Worm (Caenorhabditis elegans) whole organism, L1 larva: ENCODE data around the gene hpo-8.

Source experiments
- C34B4.2 ChIP-seq: sonication (generic microtip); optimal IDR thresholded peaks from 2 replicates; lab custom pipeline; 2017; ENCODE audit warnings: mild to moderate bottlenecking, missing genetic modification characterization, missing compliant biosample characterization
- aly-2 ChIP-seq: fragments of 150-350 bp; optimal IDR thresholded peaks from 2 replicates; lab custom pipeline; 2014; ENCODE audit warnings: missing biosample characterization, missing genetic modification characterization
- ama-1 ChIP-seq: fragments of 150-350 bp; optimal IDR thresholded peaks from 2 replicates; lab custom pipeline; 2014
- ceh-63 ChIP-seq: fragments of 200-800 bp; sonication (Bioruptor generic); optimal IDR thresholded peaks from 2 replicates; lab custom pipeline; 2018; ENCODE audit warnings: mild to moderate bottlenecking, missing genetic modification characterization, missing compliant biosample characterization
- ceh-8 ChIP-seq: fragments of 200-800 bp; sonication (Bioruptor generic); optimal IDR thresholded peaks from 2 replicates; lab custom pipeline; 2018; ENCODE audit warnings: mild to moderate bottlenecking, missing genetic modification characterization, moderate library complexity, missing compliant biosample characterization
- ceh-82 ChIP-seq, 3 experiments: fragments of 150-350 bp in 1 of 3; sonication (generic microtip) in 2 of 3; optimal IDR thresholded peaks; 2 replicates each; lab custom pipeline; 2014 to 2017; ENCODE audit warnings: missing biosample characterization in 3 of 3, missing genetic modification characterization in 3 of 3
- ces-1 ChIP-seq: fragments of 150-350 bp; optimal IDR thresholded peaks from 2 replicates; lab custom pipeline; 2014; ENCODE audit warnings: missing biosample characterization, missing genetic modification reagents, missing genetic modification characterization
- dpl-1 ChIP-seq, 3 experiments: fragments of 150-350 bp in 2 of 3; sonication (generic microtip) in 1 of 3; optimal IDR thresholded peaks; 2 replicates each; lab custom pipeline; 2014 to 2017; ENCODE audit warnings: missing biosample characterization in 3 of 3, missing genetic modification characterization in 3 of 3, missing genetic modification reagents in 3 of 3
- dsc-1 ChIP-seq: sonication (generic microtip); optimal IDR thresholded peaks from 2 replicates; lab custom pipeline; 2016; ENCODE audit warnings: mild to moderate bottlenecking, missing genetic modification characterization, missing compliant biosample characterization
- efl-1 ChIP-seq, 4 experiments: fragments of 150-350 bp; optimal IDR thresholded peaks in 3 of 4; peaks in 1 of 4; 1 replicate in 1 of 4; 2 replicates in 3 of 4; lab custom pipeline; 2014; ENCODE audit warnings: missing biosample characterization in 2 of 4, missing genetic modification characterization in 2 of 4, missing genetic modification reagents in 2 of 4
- egl-13 ChIP-seq: sonication (generic microtip); optimal IDR thresholded peaks from 2 replicates; lab custom pipeline; 2016; ENCODE audit warnings: missing genotype, missing genetic modification reagents, missing genetic modification characterization, missing compliant biosample characterization
- egl-27 ChIP-seq, 2 experiments: fragments of 150-350 bp in 1 of 2; sonication (generic microtip); optimal IDR thresholded peaks; 3 replicates each; lab custom pipeline; 2017 to 2018; ENCODE audit warnings: missing biosample characterization in 2 of 2, missing genetic modification characterization in 2 of 2, missing genetic modification reagents in 2 of 2
- fkh-10 ChIP-seq: sonication (generic microtip); optimal IDR thresholded peaks from 2 replicates; lab custom pipeline; 2017; ENCODE audit warnings: missing biosample characterization, missing genetic modification reagents, missing genetic modification characterization
- fkh-8 ChIP-seq: sonication (generic microtip); optimal IDR thresholded peaks from 2 replicates; lab custom pipeline; 2016; ENCODE audit warnings: mild to moderate bottlenecking, missing genetic modification characterization, missing compliant biosample characterization
- jun-1 ChIP-seq: fragments of 150-350 bp; optimal IDR thresholded peaks from 2 replicates; lab custom pipeline; 2014; ENCODE audit warnings: missing biosample characterization, missing genetic modification reagents, missing genetic modification characterization
- lin-13 ChIP-seq: fragments of 150-350 bp; optimal IDR thresholded peaks from 2 replicates; lab custom pipeline; 2014; ENCODE audit warnings: missing biosample characterization, missing genetic modification reagents, missing genetic modification characterization
- lin-14 ChIP-seq: fragments of 200-800 bp; sonication (Bioruptor generic); optimal IDR thresholded peaks from 2 replicates; lab custom pipeline; 2018; ENCODE audit warnings: mild to moderate bottlenecking, missing genetic modification characterization, moderate library complexity, missing compliant biosample characterization
- lin-35 ChIP-seq, 2 experiments: fragments of 150-350 bp; optimal IDR thresholded peaks; 2 replicates each; lab custom pipeline; 2014; ENCODE audit warnings: missing biosample characterization in 2 of 2, missing genetic modification characterization in 2 of 2, missing genetic modification reagents in 2 of 2
- lir-3 ChIP-seq: sonication (generic microtip); optimal IDR thresholded peaks from 2 replicates; lab custom pipeline; 2016; ENCODE audit warnings: mild to moderate bottlenecking, missing genetic modification characterization, moderate library complexity, missing compliant biosample characterization; ENCODE audit not compliant: poor library complexity
- lsy-2 ChIP-seq, 2 experiments: fragments of 150-350 bp; optimal IDR thresholded peaks; 2 replicates each; lab custom pipeline; 2014; ENCODE audit warnings: missing biosample characterization in 2 of 2, missing genetic modification characterization in 2 of 2
- mab-9 ChIP-seq: fragments of 200-800 bp; sonication (Bioruptor generic); IDR thresholded peaks from 2 replicates; pipeline ENCODE4 v1.3.6; 2022; ENCODE audit warnings: missing genetic modification reagents, missing genetic modification characterization, missing compliant biosample characterization
- mef-2 ChIP-seq: fragments of 150-350 bp; optimal IDR thresholded peaks from 2 replicates; lab custom pipeline; 2014; ENCODE audit warnings: missing biosample characterization, missing genetic modification characterization
- nhr-19 ChIP-seq: fragments of 200-800 bp; sonication (Bioruptor generic); conservative IDR thresholded peaks from 2 replicates; pipeline ENCODE4 v1.3.6; 2022; ENCODE audit warnings: missing genetic modification characterization, missing compliant biosample characterization
- nhr-20 ChIP-seq: sonication (generic microtip); optimal IDR thresholded peaks from 2 replicates; lab custom pipeline; 2016; ENCODE audit warnings: mild to moderate bottlenecking, missing genetic modification characterization, missing compliant biosample characterization
- nhr-47 ChIP-seq: sonication (generic microtip); optimal IDR thresholded peaks from 2 replicates; lab custom pipeline; 2016; ENCODE audit warnings: mild to moderate bottlenecking, missing genetic modification characterization, moderate library complexity, missing compliant biosample characterization
- nhr-71 ChIP-seq: sonication (generic microtip); optimal IDR thresholded peaks from 2 replicates; lab custom pipeline; 2016; ENCODE audit warnings: mild to moderate bottlenecking, missing genetic modification characterization, moderate library complexity, missing compliant biosample characterization
- nhr-77 ChIP-seq: fragments of 150-350 bp; optimal IDR thresholded peaks from 2 replicates; lab custom pipeline; 2014; ENCODE audit warnings: missing biosample characterization, missing genetic modification characterization
- nhr-85 ChIP-seq: sonication (generic microtip); peaks from one replicate; lab custom pipeline; 2016; ENCODE audit warnings: missing genetic modification characterization, inconsistent platforms, missing compliant biosample characterization
- nhr-90 ChIP-seq: sonication (generic microtip); optimal IDR thresholded peaks from 2 replicates; lab custom pipeline; 2016; ENCODE audit warnings: mild to moderate bottlenecking, missing genetic modification characterization, missing compliant biosample characterization; ENCODE audit not compliant: poor library complexity
- pag-3 ChIP-seq: sonication (generic microtip); optimal IDR thresholded peaks from 2 replicates; lab custom pipeline; 2017; ENCODE audit warnings: missing genetic modification characterization, mild to moderate bottlenecking, missing compliant biosample characterization, antibody characterized with exemption, borderline replicate concordance; ENCODE audit not compliant: insufficient read depth
- pqm-1 ChIP-seq: sonication (generic microtip); optimal IDR thresholded peaks from 3 replicates; lab custom pipeline; 2017; ENCODE audit warnings: missing biosample characterization, missing genetic modification characterization
- rnt-1 ChIP-seq: sonication (generic microtip); optimal IDR thresholded peaks from 2 replicates; lab custom pipeline; 2016; ENCODE audit warnings: mild to moderate bottlenecking, missing genetic modification characterization, moderate library complexity, missing compliant biosample characterization
- snpc-4 ChIP-seq: fragments of 150-350 bp; optimal IDR thresholded peaks from 2 replicates; lab custom pipeline; 2014; ENCODE audit warnings: missing biosample characterization, missing genetic modification characterization
- snu-23 ChIP-seq: sonication (generic microtip); optimal IDR thresholded peaks from 2 replicates; lab custom pipeline; 2016; ENCODE audit warnings: missing genetic modification characterization, missing compliant biosample characterization
- sptf-1 ChIP-seq: fragments of 150-350 bp; optimal IDR thresholded peaks from 2 replicates; lab custom pipeline; 2014; ENCODE audit warnings: missing biosample characterization, missing genetic modification characterization
- sup-37 ChIP-seq: fragments of 200-800 bp; sonication (Bioruptor generic); optimal IDR thresholded peaks from 2 replicates; lab custom pipeline; 2018; ENCODE audit warnings: mild to moderate bottlenecking, missing genetic modification characterization, missing compliant biosample characterization
- tbx-2 ChIP-seq: sonication (generic microtip); optimal IDR thresholded peaks from 2 replicates; lab custom pipeline; 2016; ENCODE audit warnings: missing genetic modification characterization, missing compliant biosample characterization
- tlp-1 ChIP-seq: fragments of 150-350 bp; optimal IDR thresholded peaks from 2 replicates; lab custom pipeline; 2014; ENCODE audit warnings: missing biosample characterization, missing genetic modification characterization
- unc-130 ChIP-seq: fragments of 150-350 bp; optimal IDR thresholded peaks from 2 replicates; lab custom pipeline; 2017; ENCODE audit warnings: missing biosample characterization, missing genetic modification characterization, inconsistent platforms
- unc-30 ChIP-seq: sonication (generic microtip); optimal IDR thresholded peaks from 2 replicates; lab custom pipeline; 2017; ENCODE audit warnings: missing biosample characterization, missing genetic modification characterization
- unc-62 ChIP-seq: fragments of 150-350 bp; optimal IDR thresholded peaks from 2 replicates; lab custom pipeline; 2014; ENCODE audit warnings: missing biosample characterization, missing genetic modification reagents, missing genetic modification characterization
- unc-86 ChIP-seq: sonication (generic microtip); optimal IDR thresholded peaks from 2 replicates; lab custom pipeline; 2016; ENCODE audit warnings: missing genetic modification characterization, missing compliant biosample characterization
- xbp-1 ChIP-seq: sonication (generic microtip); optimal IDR thresholded peaks from 2 replicates; lab custom pipeline; 2016; ENCODE audit warnings: missing genetic modification characterization, missing compliant biosample characterization
- zag-1 ChIP-seq: fragments of 150-350 bp; optimal IDR thresholded peaks from 2 replicates; lab custom pipeline; 2014; ENCODE audit warnings: missing biosample characterization, missing genetic modification characterization
- zip-4 ChIP-seq: fragments of 200-800 bp; sonication (Bioruptor generic); optimal IDR thresholded peaks from 2 replicates; lab custom pipeline; 2018; ENCODE audit warnings: mild to moderate bottlenecking, missing genetic modification characterization, moderate library complexity, missing compliant biosample characterization
- ztf-11 ChIP-seq, 2 experiments: sonication (generic microtip); optimal IDR thresholded peaks; 2 replicates each; lab custom pipeline; 2016 to 2017; ENCODE audit warnings: missing genetic modification characterization in 2 of 2, missing biosample characterization in 1 of 2, missing compliant biosample characterization in 1 of 2

hpo-8 gene

ce11 chrV:6879490-6879889, 40.4 kb downstream of the hpo-8 start (continued):
- no peak for TF ChIP-seq C34B4.2 (tag; lab: Kevin White, UChicago)
- TF ChIP-seq jun-1 (tag; lab: Kevin White, UChicago), result peak; percentile 51
- no peak for TF ChIP-seq ces-1
- peak; percentile 60 for TF ChIP-seq nhr-19
- TF ChIP-seq lin-14, result peak; percentile 95
- TF ChIP-seq lin-35 (GFP tag; optimal IDR thresholded peaks at IDR 0.05; lab: Kevin White, UChicago), result peak; percentile 45 to 51
- TF ChIP-seq xbp-1 (tag; lab: Kevin White, UChicago), result peak; percentile 61
- peak; percentile 20 for TF ChIP-seq sup-37 (GFP tag; lab: Kevin White, UChicago)
- peak; percentile 63 for TF ChIP-seq aly-2 (tag; lab: Kevin White, UChicago)
- TF ChIP-seq egl-13 (tag; lab: Kevin White, UChicago), result peak; percentile 73
- TF ChIP-seq ceh-63, result no peak
- TF ChIP-seq unc-62 (GFP tag; lab: Kevin White, UChicago), result no peak
- peak; percentile 84 for TF ChIP-seq nhr-71 (tag; lab: Kevin White, UChicago)
- TF ChIP-seq mef-2 (tag; lab: Kevin White, UChicago), result peak; percentile 50
- peak; percentile 78 for TF ChIP-seq unc-86 (tag; lab: Kevin White, UChicago)
- TF ChIP-seq tlp-1 (tag; lab: Kevin White, UChicago), result no peak
- TF ChIP-seq unc-130 (tag; lab: Kevin White, UChicago), result no peak
- peak; percentile 42 for TF ChIP-seq ceh-8
- peak in 2 of 3 experiments; percentile 7 to 49 for TF ChIP-seq dpl-1 (GFP tag; optimal IDR thresholded peaks at IDR 0.05; lab: Kevin White, UChicago)
- no peak for TF ChIP-seq ama-1 (lab: Kevin White, UChicago)
- peak; percentile 82 for TF ChIP-seq nhr-47 (tag; lab: Kevin White, UChicago)
- TF ChIP-seq rnt-1 (tag; lab: Kevin White, UChicago), result peak; percentile 65
- peak; percentile 87 for TF ChIP-seq snu-23 (GFP tag; lab: Kevin White, UChicago)
- no peak for TF ChIP-seq zip-4 (GFP tag; lab: Kevin White, UChicago)
- TF ChIP-seq egl-27 (tag; optimal IDR thresholded peaks at IDR 0.05; lab: Kevin White, UChicago), result peak in 1 of 2 experiments; percentile 66
- peak; percentile 56 for TF ChIP-seq nhr-90
- TF ChIP-seq ceh-82 (tag; optimal IDR thresholded peaks at IDR 0.05; lab: Kevin White, UChicago), result peak; percentile 39 to 75 (median 74)
- peak; percentile 73; the same call in 1 of the 2 replicates for TF ChIP-seq mab-9
- no peak for TF ChIP-seq zag-1 (tag; lab: Kevin White, UChicago)
- peak; percentile 21 for TF ChIP-seq lin-13 (GFP tag; lab: Kevin White, UChicago)
- TF ChIP-seq lir-3 (tag; lab: Kevin White, UChicago), result peak; percentile 27
- peak; percentile 60 for TF ChIP-seq fkh-10
- TF ChIP-seq lsy-2 (tag; optimal IDR thresholded peaks at IDR 0.05; lab: Kevin White, UChicago), result peak; percentile 65 to 75
- TF ChIP-seq ztf-11 (tag; optimal IDR thresholded peaks at IDR 0.05; lab: Kevin White, UChicago), result peak in 1 of 2 experiments; percentile 69
- TF ChIP-seq pag-3 (tag; lab: Kevin White, UChicago), result peak; percentile 42
- peak; percentile 92 for TF ChIP-seq nhr-85 (tag; lab: Kevin White, UChicago)
- TF ChIP-seq fkh-8 (tag; lab: Kevin White, UChicago), result peak; percentile 78
- TF ChIP-seq nhr-20, result peak; percentile 77
- TF ChIP-seq nhr-77 (tag; lab: Kevin White, UChicago), result peak; percentile 70

- TF ChIP-seq dsc-1 (tag; lab: Kevin White, UChicago) (peak; percentile 50), fkh-10 (no peak), rnt-1 (tag; lab: Kevin White, UChicago) (peak; percentile 53), ceh-8 (peak; percentile 8), lsy-2 (tag; optimal IDR thresholded peaks at IDR 0.05; lab: Kevin White, UChicago) (peak in 1 of 2 experiments; percentile 33), nhr-20 (peak; percentile 5), lin-35 (GFP tag; optimal IDR thresholded peaks at IDR 0.05; lab: Kevin White, UChicago) (peak in 1 of 2 experiments; percentile 21), nhr-19 (0 out of 2 replicates have a peak, but pooled peaks have one; percentile 4), snu-23 (GFP tag; lab: Kevin White, UChicago) (peak; percentile 43), lin-14 (peak; percentile 83), pqm-1 (no peak), nhr-71 (tag; lab: Kevin White, UChicago) (peak; percentile 36), sptf-1 (tag; lab: Kevin White, UChicago) (no peak), mef-2 (tag; lab: Kevin White, UChicago) (no peak), nhr-47 (tag; lab: Kevin White, UChicago) (peak; percentile 36), tbx-2 (tag; lab: Kevin White, UChicago) (peak; percentile 35), snpc-4 (tag; lab: Kevin White, UChicago) (peak; percentile 35), unc-30 (no peak), efl-1 (optimal IDR thresholded peaks at IDR 0.05; lab: Kevin White, UChicago) (no peak), efl-1 (GFP tag; optimal IDR thresholded peaks at IDR 0.05 in 1 of 2; lab: Kevin White, UChicago) (peak in 1 of 2 experiments; percentile 44), unc-86 (tag; lab: Kevin White, UChicago) (peak; percentile 11), ceh-82 (tag; optimal IDR thresholded peaks at IDR 0.05; lab: Kevin White, UChicago) (peak in 1 of 3 experiments; percentile 42)
- TF ChIP-seq, all 84 proteins: peak for 16
These were observed 41.5 kb downstream of the hpo-8 start for ce11 chrV:6880623-6881022.
